Worm (Caenorhabditis elegans) whole organism, young adult: ENCODE measurements around the gene B0303.16.

Experiments used
- C06A6.2 ChIP-seq: fragments of 200-800 bp; sonication (Bioruptor generic); conservative IDR thresholded peaks from 2 replicates; pipeline ENCODE4 v1.3.6; 2022; ENCODE audit warnings: missing genetic modification characterization, missing compliant biosample characterization
- F37B4.10 ChIP-seq: fragments of 200-800 bp; sonication (Bioruptor generic); IDR thresholded peaks from 2 replicates; pipeline ENCODE4 v1.3.6; 2022; ENCODE audit warnings: missing genetic modification characterization, missing compliant biosample characterization
- F55B11.4 ChIP-seq: sonication (generic microtip); optimal IDR thresholded peaks from 2 replicates; lab custom pipeline; 2016; ENCODE audit warnings: missing compliant biosample characterization, missing genetic modification characterization, borderline replicate concordance; ENCODE audit not compliant: insufficient read depth
- T26A5.8 ChIP-seq: sonication (generic microtip); optimal IDR thresholded peaks from 2 replicates; lab custom pipeline; 2016; ENCODE audit warnings: missing genetic modification characterization, missing compliant biosample characterization
- Y53F4B.3 ChIP-seq: fragments of 200-800 bp; sonication (Bioruptor generic); IDR thresholded peaks from 2 replicates; pipeline ENCODE4 v1.3.6; 2022; ENCODE audit warnings: missing genetic modification reagents, missing genetic modification characterization, missing compliant biosample characterization
- Y53G8AR.9 ChIP-seq: fragments of 200-800 bp; sonication (Bioruptor generic); conservative IDR thresholded peaks from 2 replicates; pipeline ENCODE4 v1.3.6; 2022; ENCODE audit warnings: missing genetic modification reagents, missing genetic modification characterization, missing compliant biosample characterization
- Y56A3A.18 ChIP-seq: fragments of 200-800 bp; sonication (Bioruptor generic); IDR thresholded peaks from 2 replicates; pipeline ENCODE4 v1.3.6; 2022; ENCODE audit warnings: missing genetic modification reagents, missing genetic modification characterization, missing compliant biosample characterization
- Y79H2A.3 ChIP-seq: fragments of 200-800 bp; sonication (Bioruptor generic); conservative IDR thresholded peaks from 2 replicates; pipeline ENCODE4 v1.3.6; 2022; ENCODE audit warnings: missing genetic modification reagents, missing genetic modification characterization, missing compliant biosample characterization
- aptf-2 ChIP-seq: fragments of 200-800 bp; sonication (Bioruptor generic); conservative IDR thresholded peaks from 2 replicates; pipeline ENCODE4 v1.3.6; 2022; ENCODE audit warnings: missing genetic modification reagents, missing genetic modification characterization, missing compliant biosample characterization
- atf-7 ChIP-seq: sonication (generic microtip); optimal IDR thresholded peaks from 2 replicates; lab custom pipeline; 2017; ENCODE audit warnings: mild to moderate bottlenecking, missing genetic modification characterization, missing compliant biosample characterization
- attf-3 ChIP-seq: fragments of 200-800 bp; sonication (Bioruptor generic); conservative IDR thresholded peaks from 2 replicates; pipeline ENCODE4 v1.3.6; 2022; ENCODE audit warnings: missing genetic modification reagents, missing genetic modification characterization, missing compliant biosample characterization
- attf-5 ChIP-seq: fragments of 200-800 bp; sonication (Bioruptor generic); optimal IDR thresholded peaks from 2 replicates; lab custom pipeline; 2018; ENCODE audit warnings: mild to moderate bottlenecking, missing genetic modification characterization, missing compliant biosample characterization
- ccch-3 ChIP-seq: fragments of 200-800 bp; sonication (Bioruptor generic); optimal IDR thresholded peaks from 2 replicates; lab custom pipeline; 2018; ENCODE audit warnings: mild to moderate bottlenecking, missing genetic modification characterization, missing compliant biosample characterization
- cebp-1 ChIP-seq, 2 experiments: fragments of 200-800 bp in 1 of 2; sonication (Bioruptor generic) in 1 of 2; sonication (generic microtip) in 1 of 2; IDR thresholded peaks in 1 of 2; optimal IDR thresholded peaks in 1 of 2; 2 replicates each; pipeline versions ENCODE4 v1.3.6 to Lab custom; 2017 to 2022; ENCODE audit warnings: missing compliant biosample characterization in 2 of 2, missing genetic modification characterization in 2 of 2, mild to moderate bottlenecking in 1 of 2, missing genetic modification reagents in 1 of 2, moderate library complexity in 1 of 2
- ceh-79 ChIP-seq: sonication (generic microtip); optimal IDR thresholded peaks from 2 replicates; lab custom pipeline; 2017; ENCODE audit warnings: mild to moderate bottlenecking, missing genetic modification characterization, missing compliant biosample characterization
- egl-44 ChIP-seq: fragments of 200-800 bp; sonication (Bioruptor generic); IDR thresholded peaks from 2 replicates; pipeline ENCODE4 v1.3.6; 2022; ENCODE audit warnings: missing genetic modification reagents, missing genetic modification characterization, missing compliant biosample characterization
- egrh-3 ChIP-seq: fragments of 200-800 bp; sonication (Bioruptor generic); IDR thresholded peaks from 2 replicates; pipeline ENCODE4 v1.3.6; 2022; ENCODE audit warnings: missing genetic modification reagents, missing genetic modification characterization, missing compliant biosample characterization
- ekl-4 ChIP-seq: fragments of 200-800 bp; sonication (Bioruptor generic); IDR thresholded peaks from 2 replicates; pipeline ENCODE4 v1.3.6; 2022; ENCODE audit warnings: missing genetic modification reagents, missing genetic modification characterization, missing compliant biosample characterization
- hlh-12 ChIP-seq: sonication (generic microtip); optimal IDR thresholded peaks from 2 replicates; lab custom pipeline; 2016; ENCODE audit warnings: missing genetic modification characterization, missing compliant biosample characterization
- lin-26 ChIP-seq: fragments of 200-800 bp; sonication (Bioruptor generic); IDR thresholded peaks from 2 replicates; pipeline ENCODE4 v1.3.6; 2022; ENCODE audit warnings: missing genetic modification reagents, missing genetic modification characterization, missing compliant biosample characterization
- lsy-27 ChIP-seq: sonication (generic microtip); optimal IDR thresholded peaks from 2 replicates; lab custom pipeline; 2017; ENCODE audit warnings: missing genetic modification characterization, mild to moderate bottlenecking, missing compliant biosample characterization, antibody characterized with exemption, missing genotype, borderline replicate concordance; ENCODE audit not compliant: insufficient read depth
- madf-3 ChIP-seq: fragments of 200-800 bp; sonication (Bioruptor generic); IDR thresholded peaks from 2 replicates; pipeline ENCODE4 v1.3.6; 2022; ENCODE audit warnings: missing genetic modification reagents, missing genetic modification characterization, missing compliant biosample characterization
- mel-28 ChIP-seq: sonication (generic microtip); optimal IDR thresholded peaks from 2 replicates; lab custom pipeline; 2016; ENCODE audit warnings: borderline replicate concordance, mild to moderate bottlenecking, missing genetic modification characterization, missing compliant biosample characterization
- mes-4 ChIP-seq: sonication (generic microtip); optimal IDR thresholded peaks from 2 replicates; lab custom pipeline; 2016; ENCODE audit warnings: missing genotype, missing genetic modification characterization, missing compliant biosample characterization
- nfya-2 ChIP-seq: fragments of 200-800 bp; sonication (Bioruptor generic); IDR thresholded peaks from 2 replicates; pipeline ENCODE4 v1.3.6; 2022; ENCODE audit warnings: missing genetic modification reagents, missing genetic modification characterization, missing compliant biosample characterization
- nhr-120 ChIP-seq: fragments of 200-800 bp; sonication (Bioruptor generic); IDR thresholded peaks from 2 replicates; pipeline ENCODE4 v1.3.6; 2022; ENCODE audit warnings: missing genetic modification characterization, missing compliant biosample characterization
- nhr-80 ChIP-seq: sonication (generic microtip); optimal IDR thresholded peaks from 2 replicates; lab custom pipeline; 2016; ENCODE audit warnings: missing genetic modification characterization, missing compliant biosample characterization
- pha-4 ChIP-seq: fragments of 150-350 bp; sonication (generic microtip); optimal IDR thresholded peaks from 2 replicates; lab custom pipeline; 2014; ENCODE audit warnings: missing biosample characterization, missing genetic modification reagents, missing genetic modification characterization
- rcor-1 ChIP-seq: fragments of 200-800 bp; sonication (Bioruptor generic); IDR thresholded peaks from 2 replicates; pipeline ENCODE4 v1.3.6; 2022; ENCODE audit warnings: missing genetic modification reagents, missing genetic modification characterization, missing compliant biosample characterization
- repo-1 ChIP-seq: sonication (generic microtip); optimal IDR thresholded peaks from 2 replicates; lab custom pipeline; 2017; ENCODE audit warnings: mild to moderate bottlenecking, missing genetic modification characterization, missing compliant biosample characterization
- sdz-38 ChIP-seq: sonication (generic microtip); optimal IDR thresholded peaks from 2 replicates; lab custom pipeline; 2016; ENCODE audit warnings: missing genotype, missing genetic modification characterization, missing compliant biosample characterization
- sea-2 ChIP-seq: fragments of 200-800 bp; sonication (Bioruptor generic); IDR thresholded peaks from 2 replicates; pipeline ENCODE4 v1.3.6; 2022; ENCODE audit warnings: missing genetic modification characterization, missing compliant biosample characterization
- snpc-1.1 ChIP-seq: sonication (generic microtip); optimal IDR thresholded peaks from 2 replicates; lab custom pipeline; 2017; ENCODE audit warnings: missing genetic modification characterization, mild to moderate bottlenecking, missing compliant biosample characterization, antibody characterized with exemption, moderate library complexity, missing genotype, missing genetic modification reagents; ENCODE audit not compliant: insufficient read depth
- somi-1 ChIP-seq: fragments of 200-800 bp; sonication (Bioruptor generic); optimal IDR thresholded peaks from 2 replicates; lab custom pipeline; 2018; ENCODE audit warnings: mild to moderate bottlenecking, missing genetic modification characterization, missing compliant biosample characterization
- xnd-1 ChIP-seq: sonication (generic microtip); optimal IDR thresholded peaks from 2 replicates; lab custom pipeline; 2016; ENCODE audit warnings: missing genotype, missing genetic modification reagents, missing genetic modification characterization, missing compliant biosample characterization
- ztf-26 ChIP-seq: sonication (generic microtip); optimal IDR thresholded peaks from 2 replicates; lab custom pipeline; 2017; ENCODE audit warnings: missing genetic modification characterization, missing compliant biosample characterization

Gene B0303.16

ce11 chrIII:8741276-8741860 lies 36.5 kb downstream of the B0303.16 start, which contains the start of gene pdhk-2 (continued):
- TF ChIP-seq somi-1 (GFP tag; lab: Kevin White, UChicago), result peak; percentile 82
- TF ChIP-seq cebp-1 (GFP tag; IDR thresholded peaks at IDR 0.05; lab: Robert Waterston, UW), result peak; percentile 72; the same call in 1 of the 2 replicates
- TF ChIP-seq cebp-1 (tag; optimal IDR thresholded peaks at IDR 0.05; lab: Kevin White, UChicago), result peak; percentile 91
- peak; percentile 70; the same call in 1 of the 2 replicates for TF ChIP-seq Y56A3A.18
- TF ChIP-seq nhr-80 (tag; lab: Kevin White, UChicago), result peak; percentile 79
- TF ChIP-seq egl-44 (GFP tag; lab: Robert Waterston, UW), result no peak
- no peak for TF ChIP-seq ceh-79 (tag; lab: Kevin White, UChicago)
- TF ChIP-seq attf-3 (GFP tag; lab: Robert Waterston, UW), result peak; percentile 81
- TF ChIP-seq rcor-1 (GFP tag; lab: Robert Waterston, UW), result peak; percentile 91
- no peak for TF ChIP-seq egrh-3 (GFP tag; lab: Robert Waterston, UW)
- peak; percentile 71; the same call in 1 of the 2 replicates for TF ChIP-seq C06A6.2 (GFP tag; lab: Robert Waterston, UW)
- TF ChIP-seq hlh-12, result no peak

ce11 chrIII:8741955-8742354 lies 37.1 kb downstream of the B0303.16 start:
- no peak for TF ChIP-seq F55B11.4 (tag; lab: Kevin White, UChicago)
- no peak for TF ChIP-seq nfya-2 (GFP tag; lab: Robert Waterston, UW)
- no peak for TF ChIP-seq attf-5 (GFP tag; lab: Kevin White, UChicago)
- no peak for TF ChIP-seq T26A5.8 (tag; lab: Kevin White, UChicago)
- TF ChIP-seq ekl-4 (GFP tag; lab: Robert Waterston, UW), result no peak
- TF ChIP-seq, all 124 proteins: peak for 0

- TF ChIP-seq cebp-1 (GFP tag; IDR thresholded peaks at IDR 0.05; lab: Robert Waterston, UW), result no peak
- no peak for TF ChIP-seq cebp-1 (tag; optimal IDR thresholded peaks at IDR 0.05; lab: Kevin White, UChicago)
- TF ChIP-seq F37B4.10, result no peak
- no peak for TF ChIP-seq mel-28
- TF ChIP-seq ztf-26 (tag; lab: Kevin White, UChicago), result no peak
- TF ChIP-seq Y53G8AR.9 (GFP tag; lab: Robert Waterston, UW), result no peak
- no peak for TF ChIP-seq sdz-38 (tag; lab: Kevin White, UChicago)
- TF ChIP-seq xnd-1 (tag; lab: Kevin White, UChicago), result no peak
- TF ChIP-seq lsy-27, result no peak
- no peak for TF ChIP-seq madf-3 (GFP tag; lab: Robert Waterston, UW)
- TF ChIP-seq mes-4 (tag; lab: Kevin White, UChicago), result no peak
- TF ChIP-seq repo-1 (tag; lab: Kevin White, UChicago), result no peak
- no peak for TF ChIP-seq T26A5.8 (tag; lab: Kevin White, UChicago)
Observed at ce11 chrIII:8742584-8742983, 37.7 kb downstream of the B0303.16 start.

ce11 chrIII:8743796-8744404 lies 39.0 kb downstream of the B0303.16 start, which contains the start of gene ZK370.6:
Gene ZK370.6 (minus strand): TSS chrIII:8743846.
- TF ChIP-seq Y79H2A.3 (GFP tag; lab: Robert Waterston, UW) (no peak), nhr-120 (no peak), ccch-3 (GFP tag; lab: Kevin White, UChicago) (no peak), snpc-1.1 (tag; lab: Kevin White, UChicago) (no peak), aptf-2 (GFP tag; lab: Robert Waterston, UW) (no peak), attf-5 (GFP tag; lab: Kevin White, UChicago) (no peak), sea-2 (GFP tag; lab: Robert Waterston, UW) (no peak), Y53F4B.3 (GFP tag; lab: Robert Waterston, UW) (no peak), lin-26 (GFP tag; lab: Robert Waterston, UW) (no peak), nhr-80 (tag; lab: Kevin White, UChicago) (no peak), pha-4 (tag; lab: Kevin White, UChicago) (no peak), atf-7 (tag; lab: Kevin White, UChicago) (no peak)
